Fruit fly (Drosophila melanogaster) whole organism, prepupa: Measurements from ENCODE around the gene Pat1.

ENCODE experiments used
- CG10669 ChIP-seq: fragments of 200-800 bp; sonication (Bioruptor generic); optimal IDR thresholded peaks from 3 replicates; lab custom pipeline; 2018; ENCODE audit warnings: missing biosample characterization, mild to moderate bottlenecking, missing genetic modification characterization, moderate library complexity
- CG11294 ChIP-seq: fragments of 200-800 bp; sonication (Bioruptor generic); IDR thresholded peaks from 2 replicates; pipeline ENCODE4 v1.3.6; 2022; ENCODE audit warnings: missing biosample characterization, missing genetic modification characterization
- CG11762 ChIP-seq: fragments of 200-800 bp; sonication (Bioruptor generic); optimal IDR thresholded peaks from 3 replicates; lab custom pipeline; 2016; ENCODE audit warnings: missing biosample characterization, missing genetic modification characterization; ENCODE audit not compliant: insufficient read depth
- CG11902 ChIP-seq: fragments of 200-800 bp; sonication (Bioruptor generic); optimal IDR thresholded peaks from 3 replicates; lab custom pipeline; 2016; ENCODE audit warnings: missing biosample characterization, missing genetic modification characterization
- CG15336 ChIP-seq: fragments of 200-800 bp; sonication (Bioruptor generic); IDR thresholded peaks from 2 replicates; pipeline ENCODE4 v1.3.6; 2022; ENCODE audit warnings: missing biosample characterization, missing genetic modification characterization
- CG1621 ChIP-seq: fragments of 200-800 bp; sonication (Bioruptor generic); optimal IDR thresholded peaks from 3 replicates; lab custom pipeline; 2018; ENCODE audit warnings: missing biosample characterization, mild to moderate bottlenecking, missing genetic modification characterization
- CG16779 ChIP-seq: fragments of 200-800 bp; sonication (Bioruptor generic); optimal IDR thresholded peaks from 3 replicates; lab custom pipeline; 2017; ENCODE audit warnings: missing biosample characterization, mild to moderate bottlenecking, missing genetic modification characterization
- CG3032 ChIP-seq: fragments of 200-800 bp; optimal IDR thresholded peaks from 2 replicates; lab custom pipeline; 2019; ENCODE audit warnings: missing biosample characterization, mild to moderate bottlenecking, missing genetic modification characterization, moderate library complexity
- CG31627 ChIP-seq: fragments of 200-800 bp; sonication (Bioruptor generic); optimal IDR thresholded peaks from 3 replicates; lab custom pipeline; 2016; ENCODE audit warnings: missing biosample characterization, missing genetic modification characterization
- CG32006 ChIP-seq: fragments of 200-800 bp; sonication (Bioruptor generic); optimal IDR thresholded peaks from 3 replicates; lab custom pipeline; 2017; ENCODE audit warnings: missing biosample characterization, mild to moderate bottlenecking, missing genetic modification characterization
- CG34406 ChIP-seq: fragments of 200-800 bp; sonication (Bioruptor generic); optimal IDR thresholded peaks from 3 replicates; lab custom pipeline; 2016; ENCODE audit warnings: missing biosample characterization, missing genetic modification characterization
- CG3919 ChIP-seq: fragments of 200-800 bp; sonication (Bioruptor generic); optimal IDR thresholded peaks from 3 replicates; lab custom pipeline; 2016; ENCODE audit warnings: missing biosample characterization, missing genetic modification characterization
- CG6163 ChIP-seq: fragments of 200-800 bp; sonication (Bioruptor generic); IDR thresholded peaks from 3 replicates; pipeline ENCODE4 v1.3.6; 2022; ENCODE audit warnings: missing biosample characterization, missing genetic modification characterization
- CG6792 ChIP-seq: fragments of 200-800 bp; sonication (Bioruptor generic); optimal IDR thresholded peaks from 3 replicates; lab custom pipeline; 2016; ENCODE audit warnings: missing biosample characterization, missing genetic modification characterization
- CG6808 ChIP-seq: fragments of 200-800 bp; sonication (Bioruptor generic); optimal IDR thresholded peaks from 3 replicates; lab custom pipeline; 2017; ENCODE audit warnings: missing biosample characterization, missing genetic modification characterization, mild to moderate bottlenecking, moderate library complexity, missing genetic modification reagents
- CG6854 ChIP-seq: fragments of 200-800 bp; sonication (Bioruptor generic); optimal IDR thresholded peaks from 2 replicates; lab custom pipeline; 2017; ENCODE audit warnings: missing biosample characterization, mild to moderate bottlenecking, missing genetic modification characterization
- CG7368 ChIP-seq: fragments of 200-800 bp; sonication (Bioruptor generic); optimal IDR thresholded peaks from 3 replicates; lab custom pipeline; 2016; ENCODE audit warnings: missing biosample characterization, missing genetic modification characterization
- CG8319 ChIP-seq: fragments of 200-800 bp; sonication (Bioruptor generic); optimal IDR thresholded peaks from 3 replicates; lab custom pipeline; 2016; ENCODE audit warnings: missing biosample characterization, missing genetic modification characterization
- CG8632 ChIP-seq: fragments of 200-800 bp; sonication (Bioruptor generic); optimal IDR thresholded peaks from 3 replicates; lab custom pipeline; 2016; ENCODE audit warnings: missing biosample characterization, missing genetic modification characterization
- Eip75B ChIP-seq: fragments of 200-800 bp; sonication (Bioruptor generic); optimal IDR thresholded peaks from 3 replicates; lab custom pipeline; 2016; ENCODE audit warnings: missing biosample characterization, missing genetic modification characterization
- Eip78C ChIP-seq: fragments of 200-800 bp; sonication (Bioruptor generic); peaks from one replicate; lab custom pipeline; 2016; ENCODE audit warnings: missing biosample characterization, missing genetic modification characterization
- Eip93F ChIP-seq: fragments of 200-800 bp; sonication (Bioruptor generic); optimal IDR thresholded peaks from 2 replicates; lab custom pipeline; 2016; ENCODE audit warnings: missing biosample characterization, mild to moderate bottlenecking, missing genetic modification characterization
- Ets21C ChIP-seq: fragments of 200-800 bp; sonication (Bioruptor generic); optimal IDR thresholded peaks from 3 replicates; lab custom pipeline; 2016; ENCODE audit warnings: missing biosample characterization, missing genetic modification characterization
- Ets96B ChIP-seq: fragments of 200-800 bp; optimal IDR thresholded peaks from 2 replicates; lab custom pipeline; 2019; ENCODE audit warnings: missing biosample characterization, mild to moderate bottlenecking, missing genetic modification characterization, moderate library complexity
- Gug ChIP-seq: fragments of 200-800 bp; sonication (Bioruptor generic); IDR thresholded peaks from 2 replicates; pipeline ENCODE4 v1.3.6; 2022; ENCODE audit warnings: missing biosample characterization, missing genetic modification characterization
- Hr38 ChIP-seq: sonication (Bioruptor generic); optimal IDR thresholded peaks from 2 replicates; lab custom pipeline; 2016; ENCODE audit warnings: missing biosample characterization, missing genetic modification characterization
- Hr39 ChIP-seq: fragments of 200-800 bp; sonication (Bioruptor generic); optimal IDR thresholded peaks from 2 replicates; lab custom pipeline; 2016; ENCODE audit warnings: missing biosample characterization, missing genetic modification characterization
- Hr4 ChIP-seq: fragments of 200-800 bp; sonication (Bioruptor generic); optimal IDR thresholded peaks from 3 replicates; lab custom pipeline; 2016; ENCODE audit warnings: missing biosample characterization, missing genetic modification characterization
- Lpt ChIP-seq: fragments of 200-800 bp; sonication (Bioruptor generic); optimal IDR thresholded peaks from 3 replicates; lab custom pipeline; 2016; ENCODE audit warnings: missing biosample characterization, missing genetic modification characterization
- OdsH ChIP-seq: fragments of 200-800 bp; sonication (Bioruptor generic); optimal IDR thresholded peaks from 3 replicates; lab custom pipeline; 2016; ENCODE audit warnings: missing biosample characterization, missing genetic modification characterization
- Smox ChIP-seq: fragments of 200-800 bp; sonication (Bioruptor generic); optimal IDR thresholded peaks from 3 replicates; lab custom pipeline; 2016; ENCODE audit warnings: missing biosample characterization, missing genetic modification characterization
- Sox102F ChIP-seq: fragments of 200-800 bp; sonication (Bioruptor generic); optimal IDR thresholded peaks from 2 replicates; lab custom pipeline; 2016; ENCODE audit warnings: missing biosample characterization, mild to moderate bottlenecking, missing genetic modification characterization
- Sox14 ChIP-seq: fragments of 200-800 bp; sonication (Bioruptor generic); optimal IDR thresholded peaks from 3 replicates; lab custom pipeline; 2016; ENCODE audit warnings: missing biosample characterization, missing genetic modification characterization
- Sox15 ChIP-seq: fragments of 200-800 bp; sonication (Bioruptor generic); optimal IDR thresholded peaks from 3 replicates; lab custom pipeline; 2016; ENCODE audit warnings: missing biosample characterization, missing genetic modification characterization
- achi ChIP-seq: fragments of 200-800 bp; sonication (Bioruptor generic); optimal IDR thresholded peaks from 3 replicates; lab custom pipeline; 2016; ENCODE audit warnings: missing biosample characterization, missing genetic modification characterization
- cyc ChIP-seq: fragments of 200-800 bp; sonication (Bioruptor generic); optimal IDR thresholded peaks from 3 replicates; lab custom pipeline; 2016; ENCODE audit warnings: missing biosample characterization, missing genetic modification characterization
- dac ChIP-seq: fragments of 200-800 bp; sonication (Bioruptor generic); optimal IDR thresholded peaks from 2 replicates; lab custom pipeline; 2017; ENCODE audit warnings: missing biosample characterization, mild to moderate bottlenecking, missing genetic modification characterization
- dsx ChIP-seq: fragments of 200-800 bp; optimal IDR thresholded peaks from 3 replicates; lab custom pipeline; 2019; ENCODE audit warnings: missing biosample characterization, mild to moderate bottlenecking, missing genetic modification characterization, moderate library complexity; ENCODE audit not compliant: poor library complexity, severe bottlenecking
- eg ChIP-seq: fragments of 200-800 bp; sonication (Bioruptor generic); IDR thresholded peaks from 3 replicates; pipeline ENCODE4 v1.3.6; 2022; ENCODE audit warnings: missing biosample characterization, missing genetic modification characterization
- esn ChIP-seq: fragments of 200-800 bp; sonication (Bioruptor generic); optimal IDR thresholded peaks from 2 replicates; lab custom pipeline; 2016; ENCODE audit warnings: missing biosample characterization, mild to moderate bottlenecking, missing genetic modification characterization, moderate library complexity
- fd59A ChIP-seq: fragments of 200-800 bp; sonication (Bioruptor generic); optimal IDR thresholded peaks from 2 replicates; lab custom pipeline; 2017; ENCODE audit warnings: missing biosample characterization, mild to moderate bottlenecking, missing genetic modification characterization, missing genetic modification reagents
- fd85E ChIP-seq: fragments of 200-800 bp; sonication (Bioruptor generic); optimal IDR thresholded peaks from 3 replicates; lab custom pipeline; 2016; ENCODE audit warnings: missing biosample characterization, missing genetic modification characterization
- fkh ChIP-seq: fragments of 200-800 bp; sonication (Bioruptor generic); optimal IDR thresholded peaks from 3 replicates; lab custom pipeline; 2017; ENCODE audit warnings: missing biosample characterization, mild to moderate bottlenecking, missing genetic modification characterization, moderate library complexity
- lz ChIP-seq: fragments of 200-800 bp; sonication (Bioruptor generic); optimal IDR thresholded peaks from 3 replicates; lab custom pipeline; 2016; ENCODE audit warnings: missing biosample characterization, missing genetic modification characterization
- net ChIP-seq: fragments of 200-800 bp; sonication (Bioruptor generic); optimal IDR thresholded peaks from 3 replicates; lab custom pipeline; 2016; ENCODE audit warnings: missing biosample characterization, missing genetic modification characterization
- salr ChIP-seq, 2 experiments: fragments of 200-800 bp; sonication (Bioruptor generic); optimal IDR thresholded peaks; 3 replicates each; lab custom pipeline; 2016 to 2018; ENCODE audit warnings: missing biosample characterization in 2 of 2, missing genetic modification characterization in 2 of 2, mild to moderate bottlenecking in 1 of 2
- spab ChIP-seq: fragments of 200-800 bp; sonication (Bioruptor generic); optimal IDR thresholded peaks from 2 replicates; lab custom pipeline; 2017; ENCODE audit warnings: missing biosample characterization, mild to moderate bottlenecking, missing genetic modification characterization, missing genetic modification reagents
- ss ChIP-seq, 2 experiments: fragments of 200-800 bp; sonication (Bioruptor generic); optimal IDR thresholded peaks; 2 replicates in 1 of 2; 3 replicates in 1 of 2; lab custom pipeline; 2017 to 2018; ENCODE audit warnings: mild to moderate bottlenecking in 2 of 2, missing biosample characterization in 2 of 2, missing genetic modification characterization in 2 of 2, moderate library complexity in 1 of 2
- svp ChIP-seq: fragments of 200-800 bp; sonication (Bioruptor generic); peaks from one replicate; lab custom pipeline; 2016; ENCODE audit warnings: missing biosample characterization, missing genetic modification characterization
- topi ChIP-seq: fragments of 200-800 bp; sonication (Bioruptor generic); optimal IDR thresholded peaks from 3 replicates; lab custom pipeline; 2016; ENCODE audit warnings: missing biosample characterization, missing genetic modification characterization
- vri ChIP-seq: fragments of 200-800 bp; sonication (Bioruptor generic); optimal IDR thresholded peaks from 3 replicates; lab custom pipeline; 2016; ENCODE audit warnings: missing biosample characterization, mild to moderate bottlenecking, missing genetic modification characterization

Pat1 gene

DNA sequence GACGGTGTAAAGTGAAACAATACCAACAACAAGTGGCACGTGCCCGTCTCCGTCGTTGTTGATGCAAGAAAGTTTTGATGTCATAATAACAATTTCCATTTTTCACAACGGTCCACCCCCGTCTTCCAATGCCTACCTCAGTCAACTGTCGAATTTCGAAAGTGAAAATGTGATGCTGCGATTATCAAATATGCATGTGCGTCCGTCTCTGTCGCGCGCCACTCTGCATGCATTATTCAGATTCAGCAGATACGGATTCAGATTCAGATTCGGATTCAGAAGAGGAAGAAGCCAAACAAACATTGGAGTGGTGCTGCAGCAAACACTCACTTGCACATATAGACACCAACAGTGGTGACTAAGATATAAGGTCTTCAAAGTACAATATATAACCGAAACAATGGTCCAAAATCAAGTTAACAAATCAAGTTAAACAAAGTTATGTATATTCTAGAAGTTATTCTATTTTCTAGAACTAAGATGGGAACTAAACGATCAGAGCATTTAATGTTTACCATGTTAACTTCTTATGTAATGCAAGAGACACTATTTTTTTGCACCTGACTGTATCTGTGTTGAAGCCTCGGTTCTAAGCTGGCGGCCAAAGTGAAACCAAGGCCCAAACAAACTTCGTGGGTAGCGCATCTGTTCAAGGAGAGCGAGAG is 52.1 kb downstream of the Pat1 start:
- TF ChIP-seq CG11762 (GFP tag; lab: Kevin White, UChicago), result peak; percentile 15
- peak; percentile 59 for TF ChIP-seq Hr39
- TF ChIP-seq CG7368, result peak; percentile 48
- TF ChIP-seq CG16779 (tag; lab: Kevin White, UChicago), result no peak
- TF ChIP-seq CG3919 (GFP tag; lab: Kevin White, UChicago), result peak; percentile 51
- peak; percentile 66; the same call in 1 of the 3 replicates for TF ChIP-seq eg (GFP tag; lab: Robert Waterston, UW)
- TF ChIP-seq Ets21C (GFP tag; lab: Kevin White, UChicago), result peak; percentile 38
- peak; percentile 44 for TF ChIP-seq cyc (GFP tag; lab: Kevin White, UChicago)
- peak; percentile 35 for TF ChIP-seq CG10669 (GFP tag; lab: Kevin White, UChicago)
- TF ChIP-seq CG34406, result peak; percentile 37
- peak; percentile 56 for TF ChIP-seq Sox102F
- TF ChIP-seq Sox14, result peak; percentile 50
- TF ChIP-seq Eip75B (GFP tag; lab: Kevin White, UChicago), result peak; percentile 64
- TF ChIP-seq CG31627 (GFP tag; lab: Kevin White, UChicago), result peak; percentile 32
- peak; percentile 43 for TF ChIP-seq OdsH
- no peak for TF ChIP-seq CG8319
- no peak for TF ChIP-seq spab (GFP tag; lab: Kevin White, UChicago)
- TF ChIP-seq CG8632, result peak; percentile 26
- TF ChIP-seq CG1621, result peak; percentile 15
- 0 out of 2 replicates have a peak, but pooled peaks have one; percentile 39 for TF ChIP-seq Gug (GFP tag; lab: Robert Waterston, UW)
- no peak for TF ChIP-seq fd85E (GFP tag; lab: Kevin White, UChicago)
- no peak for TF ChIP-seq dac (GFP tag; lab: Kevin White, UChicago)
- no peak for TF ChIP-seq Lpt
- TF ChIP-seq CG6163 (GFP tag; lab: Robert Waterston, UW), result peak; percentile 80
- peak; percentile 66 for TF ChIP-seq esn (GFP tag; lab: Kevin White, UChicago)
- peak; percentile 54 for TF ChIP-seq Smox (GFP tag; lab: Kevin White, UChicago)
- peak; percentile 35 for TF ChIP-seq CG3032
- TF ChIP-seq CG11294 (GFP tag; lab: Robert Waterston, UW), result peak; percentile 42; the same call in 1 of the 2 replicates
- peak; percentile 84 for TF ChIP-seq svp (GFP tag; lab: Kevin White, UChicago)
- peak; percentile 85 for TF ChIP-seq Eip78C (GFP tag; lab: Kevin White, UChicago)
- TF ChIP-seq Hr38, result no peak
- peak; percentile 29 to 32 for TF ChIP-seq ss (GFP tag; optimal IDR thresholded peaks at IDR 0.05; lab: Kevin White, UChicago)
- TF ChIP-seq vri (GFP tag; lab: Kevin White, UChicago), result peak; percentile 29
- peak; percentile 55 for TF ChIP-seq CG6792 (GFP tag; lab: Kevin White, UChicago)
- TF ChIP-seq Ets96B, result peak; percentile 57
- peak; percentile 8 for TF ChIP-seq fd59A (GFP tag; lab: Kevin White, UChicago)
- no peak for TF ChIP-seq fkh
- no peak for TF ChIP-seq CG6854 (GFP tag; lab: Kevin White, UChicago)
- peak; percentile 36 for TF ChIP-seq dsx (GFP tag; lab: Kevin White, UChicago)
- peak; percentile 59 for TF ChIP-seq CG32006 (GFP tag; lab: Kevin White, UChicago)
- TF ChIP-seq achi (GFP tag; lab: Kevin White, UChicago), result peak; percentile 58
- TF ChIP-seq Sox15, result no peak
- TF ChIP-seq CG6808 (GFP tag; lab: Kevin White, UChicago), result peak; percentile 35
- peak; percentile 81 for TF ChIP-seq CG15336 (GFP tag; lab: Robert Waterston, UW)
- peak; percentile 61 for TF ChIP-seq lz (GFP tag; lab: Kevin White, UChicago)
- TF ChIP-seq net (GFP tag; lab: Kevin White, UChicago), result peak; percentile 30
- peak; percentile 61 for TF ChIP-seq Hr4 (GFP tag; lab: Kevin White, UChicago)
- TF ChIP-seq salr (GFP tag; optimal IDR thresholded peaks at IDR 0.05; lab: Kevin White, UChicago), result no peak
- no peak for TF ChIP-seq Eip93F (GFP tag; lab: Kevin White, UChicago)
- TF ChIP-seq topi (GFP tag; lab: Kevin White, UChicago), result peak; percentile 53
- no peak for TF ChIP-seq CG11902 (GFP tag; lab: Kevin White, UChicago)
